Worm (Caenorhabditis elegans) whole organism, L4 larva: ENCODE results near the gene srh-138.

Experiments
- F10B5.3 ChIP-seq: sonication (generic microtip); optimal IDR thresholded peaks from 2 replicates; lab custom pipeline; 2016; ENCODE audit warnings: mild to moderate bottlenecking, missing genetic modification characterization, missing compliant biosample characterization
- F49E8.2 ChIP-seq: sonication (generic microtip); optimal IDR thresholded peaks from 2 replicates; lab custom pipeline; 2016; ENCODE audit warnings: missing compliant biosample characterization, mild to moderate bottlenecking, missing genetic modification characterization, borderline replicate concordance
- R02D3.7 ChIP-seq: fragments of 150-350 bp; sonication (generic microtip); optimal IDR thresholded peaks from 3 replicates; lab custom pipeline; 2014; ENCODE audit warnings: missing biosample characterization, missing genetic modification characterization
- T26A8.4 ChIP-seq: fragments of 200-800 bp; sonication (Bioruptor generic); IDR thresholded peaks from 2 replicates; pipeline ENCODE4 v1.3.6; 2022; ENCODE audit warnings: missing genetic modification characterization, missing compliant biosample characterization
- ZK546.5 ChIP-seq, 2 experiments: sonication (generic microtip); optimal IDR thresholded peaks; 2 replicates each; lab custom pipeline; 2017; ENCODE audit warnings: missing biosample characterization in 2 of 2, missing genetic modification characterization in 2 of 2
- aha-1 ChIP-seq: fragments of 150-350 bp; peaks from one replicate; lab custom pipeline; 2014; ENCODE audit warnings: missing biosample characterization, missing genetic modification characterization
- ceh-20 ChIP-seq: fragments of 200-800 bp; sonication (Bioruptor generic); IDR thresholded peaks from 2 replicates; pipeline ENCODE4 v1.3.6; 2022; ENCODE audit warnings: missing genetic modification reagents, missing genetic modification characterization, missing compliant biosample characterization
- daf-16 ChIP-seq, 3 experiments: sonication (generic microtip); optimal IDR thresholded peaks; 2 replicates each; lab custom pipeline; 2016 to 2017; ENCODE audit warnings: missing genetic modification characterization in 3 of 3, missing genetic modification reagents in 3 of 3, mild to moderate bottlenecking in 2 of 3, missing compliant biosample characterization in 2 of 3, missing biosample characterization in 1 of 3, moderate library complexity in 1 of 3
- daf-19 ChIP-seq: fragments of 200-800 bp; sonication (Bioruptor generic); conservative IDR thresholded peaks from 2 replicates; pipeline ENCODE4 v1.3.6; 2022; ENCODE audit warnings: missing genetic modification characterization, missing compliant biosample characterization
- daf-8 ChIP-seq: fragments of 200-800 bp; sonication (Bioruptor generic); IDR thresholded peaks from 2 replicates; pipeline ENCODE4 v1.3.6; 2022; ENCODE audit warnings: missing genetic modification characterization, missing compliant biosample characterization
- dmd-6 ChIP-seq: fragments of 200-800 bp; sonication (Bioruptor generic); IDR thresholded peaks from 2 replicates; pipeline ENCODE4 v1.3.6; 2022; ENCODE audit warnings: missing genetic modification reagents, missing genetic modification characterization, missing compliant biosample characterization
- dve-1 ChIP-seq: sonication (generic microtip); optimal IDR thresholded peaks from 2 replicates; lab custom pipeline; 2017; ENCODE audit warnings: antibody characterized with exemption, mild to moderate bottlenecking, missing genetic modification characterization, missing compliant biosample characterization; ENCODE audit not compliant: insufficient read depth
- fkh-10 ChIP-seq: fragments of 150-350 bp; optimal IDR thresholded peaks from 2 replicates; lab custom pipeline; 2014; ENCODE audit warnings: missing biosample characterization, missing genetic modification reagents, missing genetic modification characterization
- hlh-11 ChIP-seq: fragments of 200-800 bp; sonication (Bioruptor generic); optimal IDR thresholded peaks from 2 replicates; lab custom pipeline; 2018; ENCODE audit warnings: mild to moderate bottlenecking, missing genetic modification characterization, missing compliant biosample characterization
- lin-1 ChIP-seq: fragments of 200-800 bp; sonication (Bioruptor generic); IDR thresholded peaks from 2 replicates; pipeline ENCODE4 v1.3.6; 2022; ENCODE audit warnings: missing genetic modification reagents, missing genetic modification characterization, missing compliant biosample characterization
- lin-38 ChIP-seq: fragments of 200-800 bp; sonication (Bioruptor generic); IDR thresholded peaks from 2 replicates; pipeline ENCODE4 v1.3.6; 2022; ENCODE audit warnings: missing genetic modification reagents, missing genetic modification characterization, missing compliant biosample characterization
- lir-3 ChIP-seq: sonication (generic microtip); optimal IDR thresholded peaks from 2 replicates; lab custom pipeline; 2016; ENCODE audit warnings: mild to moderate bottlenecking, missing genetic modification characterization, missing compliant biosample characterization
- madf-9 ChIP-seq: fragments of 200-800 bp; sonication (Bioruptor generic); conservative IDR thresholded peaks from 2 replicates; pipeline ENCODE4 v1.3.6; 2022; ENCODE audit warnings: missing genetic modification reagents, missing genetic modification characterization, missing compliant biosample characterization
- mdl-1 ChIP-seq, 2 experiments: fragments of 150-350 bp in 1 of 2; sonication (generic microtip) in 1 of 2; optimal IDR thresholded peaks; 2 replicates each; lab custom pipeline; 2014 to 2017; ENCODE audit warnings: missing biosample characterization in 2 of 2, missing genetic modification characterization in 2 of 2
- mdt-29 ChIP-seq: fragments of 200-800 bp; sonication (Bioruptor generic); IDR thresholded peaks from 2 replicates; pipeline ENCODE4 v1.3.6; 2022; ENCODE audit warnings: missing genetic modification reagents, missing genetic modification characterization, missing compliant biosample characterization
- mes-2 ChIP-seq: sonication (generic microtip); optimal IDR thresholded peaks from 2 replicates; lab custom pipeline; 2016; ENCODE audit warnings: missing genotype, mild to moderate bottlenecking, missing genetic modification characterization, missing compliant biosample characterization; ENCODE audit not compliant: poor library complexity, severe bottlenecking
- mxl-3 ChIP-seq: fragments of 200-800 bp; sonication (Bioruptor generic); optimal IDR thresholded peaks from 2 replicates; lab custom pipeline; 2018; ENCODE audit warnings: mild to moderate bottlenecking, missing genetic modification characterization, missing compliant biosample characterization
- nhr-102 ChIP-seq: sonication (generic microtip); optimal IDR thresholded peaks from 2 replicates; lab custom pipeline; 2016; ENCODE audit warnings: mild to moderate bottlenecking, missing genetic modification characterization, moderate library complexity, missing compliant biosample characterization
- nhr-25 ChIP-seq: sonication (generic microtip); optimal IDR thresholded peaks from 2 replicates; lab custom pipeline; 2017; ENCODE audit warnings: missing genetic modification characterization, mild to moderate bottlenecking, missing compliant biosample characterization, antibody characterized with exemption, moderate library complexity, borderline replicate concordance; ENCODE audit not compliant: insufficient read depth
- pqm-1 ChIP-seq: sonication (generic microtip); optimal IDR thresholded peaks from 2 replicates; lab custom pipeline; 2017; ENCODE audit warnings: missing biosample characterization, missing genetic modification characterization
- saeg-2 ChIP-seq: fragments of 200-800 bp; sonication (Bioruptor generic); IDR thresholded peaks from 2 replicates; pipeline ENCODE4 v1.3.6; 2022; ENCODE audit warnings: missing genetic modification reagents, missing genetic modification characterization, missing compliant biosample characterization
- set-16 ChIP-seq: fragments of 200-800 bp; sonication (Bioruptor generic); IDR thresholded peaks from 2 replicates; pipeline ENCODE4 v1.3.6; 2022; ENCODE audit warnings: missing genetic modification reagents, missing genetic modification characterization, missing compliant biosample characterization
- snpc-1.2 ChIP-seq: fragments of 200-800 bp; sonication (Bioruptor generic); IDR thresholded peaks from 2 replicates; pipeline ENCODE4 v1.3.6; 2022; ENCODE audit warnings: missing genetic modification reagents, missing genetic modification characterization, missing compliant biosample characterization
- unc-130 ChIP-seq: sonication (generic microtip); optimal IDR thresholded peaks from 2 replicates; lab custom pipeline; 2016; ENCODE audit warnings: missing genetic modification reagents, missing genetic modification characterization, missing compliant biosample characterization
- unc-39 ChIP-seq: sonication (generic microtip); optimal IDR thresholded peaks from 2 replicates; lab custom pipeline; 2017; ENCODE audit warnings: missing biosample characterization, missing genetic modification characterization
- unc-62 ChIP-seq, 3 experiments: fragments of 150-350 bp in 1 of 3; sonication (generic microtip); optimal IDR thresholded peaks in 2 of 3; peaks in 1 of 3; 1 replicate in 1 of 3; 2 replicates in 2 of 3; lab custom pipeline; 2014 to 2017; ENCODE audit warnings: missing biosample characterization in 3 of 3, missing genetic modification characterization in 3 of 3, missing genetic modification reagents in 3 of 3, missing genotype in 1 of 3
- zag-1 ChIP-seq: fragments of 150-350 bp; optimal IDR thresholded peaks from 2 replicates; lab custom pipeline; 2014; ENCODE audit warnings: missing biosample characterization, missing genetic modification characterization
- zfp-2 ChIP-seq: sonication (generic microtip); optimal IDR thresholded peaks from 2 replicates; lab custom pipeline; 2016; ENCODE audit warnings: mild to moderate bottlenecking, missing genetic modification characterization, missing compliant biosample characterization
- zfp-3 ChIP-seq: fragments of 200-800 bp; sonication (Bioruptor generic); conservative IDR thresholded peaks from 2 replicates; pipeline ENCODE4 v1.3.6; 2022; ENCODE audit warnings: missing genetic modification reagents, missing genetic modification characterization, missing compliant biosample characterization
- zip-11 ChIP-seq: fragments of 200-800 bp; sonication (Bioruptor generic); IDR thresholded peaks from 2 replicates; pipeline ENCODE4 v1.3.6; 2022; ENCODE audit warnings: missing genetic modification characterization, missing compliant biosample characterization
- ztf-11 ChIP-seq: fragments of 150-350 bp; optimal IDR thresholded peaks from 2 replicates; lab custom pipeline; 2014; ENCODE audit warnings: missing biosample characterization, missing genetic modification characterization
- ztf-7 ChIP-seq: fragments of 150-350 bp; optimal IDR thresholded peaks from 2 replicates; lab custom pipeline; 2014; ENCODE audit warnings: missing biosample characterization, missing genetic modification characterization

The srh-138 gene

ce11 chrV:16437546-16437945 is 33.3 kb downstream of the srh-138 start, which contains the start of gene F26D2.15:
Gene F26D2.15, plus strand, starts transcription at chrV:16437846.
- TF ChIP-seq unc-62 (GFP tag; optimal IDR thresholded peaks at IDR 0.05 in 1 of 2; lab: Kevin White, UChicago) (peak in 1 of 2 experiments; percentile 72), unc-62 (tag; optimal IDR thresholded peaks at IDR 0.05; lab: Kevin White, UChicago) (no peak), zip-11 (GFP tag; lab: Robert Waterston, UW) (no peak)

- peak; percentile 82 for TF ChIP-seq aha-1 (tag; lab: Kevin White, UChicago)
- TF ChIP-seq mdl-1 (tag; optimal IDR thresholded peaks at IDR 0.05; lab: Kevin White, UChicago), result no peak
Measured at ce11 chrV:16435510-16435909, 35.3 kb downstream of the srh-138 start, which contains the start of the genes F26D2.13 and F26D2.14. Gene F26D2.13, minus strand, starts transcription at chrV:16435610. Gene F26D2.14, plus strand, starts transcription at chrV:16435855.

- TF ChIP-seq F10B5.3, result no peak
- no peak for TF ChIP-seq zag-1 (tag; lab: Kevin White, UChicago)
- TF ChIP-seq daf-16 (GFP tag; optimal IDR thresholded peaks at IDR 0.05; lab: Kevin White, UChicago), result no peak
- TF ChIP-seq daf-16 (tag; optimal IDR thresholded peaks at IDR 0.05; lab: Kevin White, UChicago), result no peak
- TF ChIP-seq unc-130, result no peak
- no peak for TF ChIP-seq fkh-10
- TF ChIP-seq nhr-25 (tag; lab: Kevin White, UChicago), result no peak
- TF ChIP-seq ceh-20 (GFP tag; lab: Robert Waterston, UW), result no peak
- TF ChIP-seq ztf-11 (tag; lab: Kevin White, UChicago), result no peak
- no peak for TF ChIP-seq snpc-1.2 (GFP tag; lab: Robert Waterston, UW)
- no peak for TF ChIP-seq ztf-7 (tag; lab: Kevin White, UChicago)
- no peak for TF ChIP-seq F49E8.2 (tag; lab: Kevin White, UChicago)
- no peak for TF ChIP-seq saeg-2 (GFP tag; lab: Robert Waterston, UW)
- no peak for TF ChIP-seq daf-19 (GFP tag; lab: Robert Waterston, UW)
- TF ChIP-seq lin-38 (GFP tag; lab: Robert Waterston, UW), result no peak
- no peak for TF ChIP-seq mes-2 (tag; lab: Kevin White, UChicago)
Measured at ce11 chrV:16433471-16433870, 37.3 kb downstream of the srh-138 start, which contains the start of gene clec-234. Gene clec-234, minus strand, starts transcription at chrV:16433571.

ce11 chrV:16429940-16430339 is 40.9 kb downstream of the srh-138 start, which contains the start of gene str-73:
Gene str-73, plus strand, starts transcription at chrV:16430240.
- TF ChIP-seq lin-1 (GFP tag; lab: Robert Waterston, UW) (no peak), R02D3.7 (tag; lab: Kevin White, UChicago) (no peak), nhr-102 (no peak), zfp-3 (GFP tag; lab: Robert Waterston, UW) (no peak), daf-8 (GFP tag; lab: Robert Waterston, UW) (no peak), T26A8.4 (GFP tag; lab: Robert Waterston, UW) (no peak)

ce11 chrV:16429503-16429902 is 41.3 kb downstream of the srh-138 start, which contains the start of gene F26D2.10:
Gene F26D2.10, minus strand, starts transcription at chrV:16429603.
- TF ChIP-seq zip-11 (GFP tag; lab: Robert Waterston, UW), result no peak
- no peak for TF ChIP-seq lin-38 (GFP tag; lab: Robert Waterston, UW)
- TF ChIP-seq unc-39 (tag; lab: Kevin White, UChicago), result no peak
- TF ChIP-seq pqm-1 (tag; lab: Kevin White, UChicago), result no peak
- TF ChIP-seq mdl-1 (tag; optimal IDR thresholded peaks at IDR 0.05; lab: Kevin White, UChicago), result no peak

- no peak for TF ChIP-seq madf-9 (GFP tag; lab: Robert Waterston, UW)
- TF ChIP-seq lir-3 (tag; lab: Kevin White, UChicago), result no peak
- no peak for TF ChIP-seq lin-1 (GFP tag; lab: Robert Waterston, UW)
- no peak for TF ChIP-seq hlh-11
- TF ChIP-seq zfp-3 (GFP tag; lab: Robert Waterston, UW), result no peak
- no peak for TF ChIP-seq mdt-29 (GFP tag; lab: Robert Waterston, UW)
- TF ChIP-seq daf-16 (GFP tag; optimal IDR thresholded peaks at IDR 0.05; lab: Kevin White, UChicago), result no peak
- TF ChIP-seq daf-16 (tag; optimal IDR thresholded peaks at IDR 0.05; lab: Kevin White, UChicago), result no peak
- TF ChIP-seq set-16 (GFP tag; lab: Robert Waterston, UW), result no peak
- no peak for TF ChIP-seq ZK546.5 (tag; optimal IDR thresholded peaks at IDR 0.05; lab: Kevin White, UChicago)
- TF ChIP-seq mxl-3 (GFP tag; lab: Kevin White, UChicago), result no peak
- no peak for TF ChIP-seq snpc-1.2 (GFP tag; lab: Robert Waterston, UW)
- no peak for TF ChIP-seq zfp-2 (tag; lab: Kevin White, UChicago)
- TF ChIP-seq unc-39 (tag; lab: Kevin White, UChicago), result no peak
- TF ChIP-seq dve-1 (tag; lab: Kevin White, UChicago), result no peak
- no peak for TF ChIP-seq ceh-20 (GFP tag; lab: Robert Waterston, UW)
- TF ChIP-seq dmd-6 (GFP tag; lab: Robert Waterston, UW), result no peak
- TF ChIP-seq T26A8.4 (GFP tag; lab: Robert Waterston, UW), result no peak
- TF ChIP-seq F49E8.2 (tag; lab: Kevin White, UChicago), result no peak
Measured at ce11 chrV:16424428-16424827, 46.4 kb downstream of the srh-138 start, which contains the start of gene srw-29. Gene srw-29, minus strand, starts transcription at chrV:16424528.
